Worm (Caenorhabditis elegans) whole organism, dauer: ENCODE measurements around the gene F26A1.9.
"Not testable (repeated sequence)": the region's sequence is repeated elsewhere in the genome, so short reads cannot be mapped to it uniquely, and the experiment has no call there.

ENCODE experiments used
- unc-62 ChIP-seq: sonication (generic microtip); optimal IDR thresholded peaks from 2 replicates; lab custom pipeline; 2017; ENCODE audit warnings: missing biosample characterization, missing genetic modification reagents, missing genetic modification characterization

F26A1.9 gene

DNA sequence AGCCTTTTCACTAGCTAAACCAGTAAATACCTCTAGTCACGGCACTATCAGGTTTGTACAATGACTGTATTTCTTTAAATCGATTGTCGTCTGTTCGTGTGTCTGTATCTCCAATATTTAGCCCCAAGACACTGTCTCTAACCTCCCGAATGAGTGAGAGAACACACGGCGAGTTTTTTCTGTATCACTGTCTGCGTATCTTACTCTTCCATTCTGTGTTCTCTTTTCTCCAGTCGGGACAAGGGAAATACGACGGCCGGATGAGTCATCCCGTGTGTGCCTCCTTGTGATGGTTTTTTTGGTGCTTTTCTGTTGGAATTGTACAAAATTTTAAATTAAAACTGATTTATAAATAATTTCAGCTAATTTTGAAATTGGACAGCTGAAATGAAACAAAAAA, 33.3 kb downstream of the F26A1.9 start:
- TF ChIP-seq unc-62 (GFP tag; lab: Kevin White, UChicago) = no peak

DNA sequence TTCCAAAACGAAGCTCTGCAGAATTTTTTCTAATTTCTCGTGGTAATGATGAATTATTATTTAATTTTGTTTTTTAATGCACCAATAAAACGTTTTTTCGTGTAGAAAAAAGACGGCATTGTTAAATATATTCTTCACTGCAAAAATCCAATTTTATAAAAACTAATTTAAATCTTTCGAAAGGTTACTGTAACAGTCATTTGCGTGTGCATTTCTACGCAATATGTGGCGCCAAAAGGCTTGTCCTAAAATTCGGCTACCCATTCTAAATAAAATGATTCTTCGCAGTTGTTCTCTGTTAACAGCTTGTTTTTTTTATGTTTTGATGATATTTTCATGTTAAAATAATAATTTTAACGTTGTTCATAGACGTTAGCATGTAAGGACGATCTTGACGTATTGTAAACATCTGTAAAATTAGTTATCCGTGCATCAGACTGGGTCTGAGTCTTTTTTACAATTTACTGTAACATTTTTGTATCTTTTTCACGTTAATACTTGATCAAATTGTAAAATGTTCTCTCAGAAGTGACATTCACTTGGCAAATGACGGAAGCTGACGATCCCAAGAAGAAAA, 36.7 kb downstream of the F26A1.9 start, which contains the start of gene mip-1:
mip-1 (plus strand) TSS at position 527 of the 577 bp plus-strand sequence.
- TF ChIP-seq unc-62 (GFP tag; lab: Kevin White, UChicago) = no peak

DNA sequence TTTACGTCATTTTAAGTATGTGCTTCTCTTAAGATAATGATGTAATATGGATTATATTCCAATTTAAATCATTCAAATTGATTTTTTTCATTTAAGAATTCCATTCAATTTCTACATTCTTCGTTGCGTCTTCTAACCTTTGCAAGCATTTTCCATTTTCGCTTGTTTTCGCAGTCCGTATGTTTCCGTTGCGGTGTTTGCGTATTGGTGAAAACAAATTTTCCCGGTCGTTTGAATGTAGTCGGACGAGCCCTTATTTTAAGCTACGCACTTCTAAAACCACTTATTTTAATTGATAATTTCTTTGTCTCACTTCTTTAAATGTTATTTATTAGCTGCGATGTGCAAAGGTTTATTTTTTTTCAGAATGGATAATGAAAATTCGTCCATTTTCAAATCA, 43.6 kb downstream of the F26A1.9 start, which contains the start of gene mel-28:
mel-28 (plus strand) TSS at position 367 of the 400 bp plus-strand sequence.
- TF ChIP-seq unc-62 (GFP tag; lab: Kevin White, UChicago) = no peak

DNA sequence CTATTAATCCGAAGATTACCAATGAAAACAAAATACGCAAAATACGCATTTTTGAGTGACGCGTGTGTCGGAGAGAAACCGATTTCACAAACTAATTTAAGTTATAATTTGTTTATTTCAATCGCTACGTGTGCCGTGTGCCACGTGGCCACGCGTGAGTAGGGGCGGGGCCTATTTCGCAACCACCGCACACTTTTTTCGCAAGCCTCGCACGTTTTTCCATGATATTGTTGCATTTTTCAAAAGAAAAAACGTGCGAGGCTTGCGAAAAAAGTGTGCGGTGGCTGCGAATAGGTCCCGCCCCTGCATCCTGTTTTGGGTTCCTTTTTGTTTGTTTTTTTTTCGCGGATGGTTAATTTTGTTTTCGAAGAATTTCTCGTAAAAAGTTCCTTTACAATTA, 44.2 kb downstream of the F26A1.9 start, which contains the start of gene enu-3.2:
enu-3.2 (minus strand) TSS at position 105 of the 400 bp plus-strand sequence.
- not testable (repeated sequence) for TF ChIP-seq unc-62 (GFP tag; lab: Kevin White, UChicago)

ce11 chrIII:4781937-4782576, 47.3 kb downstream of the F26A1.9 start, which contains the start of the genes gex-5 and C38D4.10:
gex-5 (minus strand) TSS chrIII:4781987.
C38D4.10 (plus strand) TSS chrIII:4782526.
- TF ChIP-seq unc-62 (GFP tag; lab: Kevin White, UChicago) = not testable (repeated sequence)

DNA sequence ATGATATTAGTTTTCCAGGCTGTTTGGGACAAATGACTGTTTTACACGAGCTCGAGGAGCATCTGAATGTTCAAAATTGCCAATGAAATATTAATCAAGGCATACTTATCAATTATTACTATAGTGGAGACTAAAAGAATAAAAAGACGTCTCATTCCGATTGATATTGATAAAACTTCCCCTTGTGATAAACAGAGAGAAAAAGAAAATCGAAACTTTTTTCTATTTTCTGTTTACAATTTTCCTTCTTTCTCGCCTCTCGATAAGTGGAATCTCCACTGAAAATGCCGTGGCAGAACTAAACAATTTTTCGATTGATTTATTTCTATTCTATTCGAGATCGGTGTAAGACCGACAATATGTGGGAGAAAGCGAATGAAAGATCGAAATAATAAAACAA, 49.5 kb downstream of the F26A1.9 start, which contains the start of gene B0393.9:
B0393.9 (minus strand) TSS at position 303 of the 400 bp plus-strand sequence.
- TF ChIP-seq unc-62 (GFP tag; lab: Kevin White, UChicago) = no peak

- TF ChIP-seq unc-62 (GFP tag; lab: Kevin White, UChicago) = no peak
Observed at ce11 chrIII:4778003-4778402, 51.3 kb downstream of the F26A1.9 start, which contains the start of gene B0393.7. B0393.7 (minus strand) TSS chrIII:4778103.
